Fruit fly (Drosophila melanogaster) whole organism, prepupa: ENCODE measurements around the gene CG44477.
A peak's percentile ranks its signal among the peaks of the same experiment; 100 is the strongest.

Experiments used
- Blimp-1 ChIP-seq: fragments of 200-800 bp; sonication (Bioruptor generic); optimal IDR thresholded peaks from 3 replicates; lab custom pipeline; 2017; ENCODE audit warnings: missing biosample characterization, missing genetic modification characterization, mild to moderate bottlenecking, moderate library complexity, missing genetic modification reagents
- CG6792 ChIP-seq: fragments of 200-800 bp; sonication (Bioruptor generic); optimal IDR thresholded peaks from 3 replicates; lab custom pipeline; 2016; ENCODE audit warnings: missing biosample characterization, missing genetic modification characterization
- Hr39 ChIP-seq: fragments of 200-800 bp; sonication (Bioruptor generic); optimal IDR thresholded peaks from 2 replicates; lab custom pipeline; 2016; ENCODE audit warnings: missing biosample characterization, missing genetic modification characterization
- Met ChIP-seq: fragments of 200-800 bp; sonication (Bioruptor generic); optimal IDR thresholded peaks from 3 replicates; lab custom pipeline; 2016; ENCODE audit warnings: missing biosample characterization, missing genetic modification characterization
- dsx ChIP-seq: fragments of 200-800 bp; optimal IDR thresholded peaks from 3 replicates; lab custom pipeline; 2019; ENCODE audit warnings: missing biosample characterization, mild to moderate bottlenecking, missing genetic modification characterization, moderate library complexity; ENCODE audit not compliant: poor library complexity, severe bottlenecking
- pdm3 ChIP-seq: fragments of 200-800 bp; sonication (Bioruptor generic); optimal IDR thresholded peaks from 3 replicates; lab custom pipeline; 2016; ENCODE audit warnings: missing biosample characterization, missing genetic modification characterization
- svp ChIP-seq: fragments of 200-800 bp; sonication (Bioruptor generic); peaks from one replicate; lab custom pipeline; 2016; ENCODE audit warnings: missing biosample characterization, missing genetic modification characterization

DNA sequence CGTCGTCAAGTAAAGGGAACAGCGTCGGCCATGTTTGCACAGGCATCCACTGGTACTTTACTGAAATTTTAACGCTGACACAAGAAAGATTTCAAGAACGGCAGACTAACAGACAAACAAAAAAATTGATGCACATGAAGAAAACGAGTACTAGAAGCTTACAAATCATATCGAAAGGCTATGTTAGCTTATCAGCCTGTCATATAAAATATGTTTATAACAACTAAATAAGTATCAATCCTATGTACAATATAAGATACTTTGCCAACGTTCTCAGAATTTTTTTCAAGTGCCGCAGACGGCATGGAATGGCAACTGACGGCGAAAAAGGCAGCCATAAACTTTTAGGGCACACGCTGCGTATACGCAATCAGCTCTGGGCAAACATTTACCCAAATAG lies 38.8 kb downstream of the CG44477 start:
- TF ChIP-seq svp (GFP tag; lab: Kevin White, UChicago) (peak; percentile 56), Hr39 (GFP tag; lab: Kevin White, UChicago) (no peak), CG6792 (GFP tag; lab: Kevin White, UChicago) (no peak), Met (GFP tag; lab: Kevin White, UChicago) (no peak), Blimp-1 (GFP tag; lab: Kevin White, UChicago) (no peak), pdm3 (no peak), dsx (GFP tag; lab: Kevin White, UChicago) (no peak)
